Comparison of ENCODE assay signal across 2 worm cellular contexts in the genomic region with DNA sequence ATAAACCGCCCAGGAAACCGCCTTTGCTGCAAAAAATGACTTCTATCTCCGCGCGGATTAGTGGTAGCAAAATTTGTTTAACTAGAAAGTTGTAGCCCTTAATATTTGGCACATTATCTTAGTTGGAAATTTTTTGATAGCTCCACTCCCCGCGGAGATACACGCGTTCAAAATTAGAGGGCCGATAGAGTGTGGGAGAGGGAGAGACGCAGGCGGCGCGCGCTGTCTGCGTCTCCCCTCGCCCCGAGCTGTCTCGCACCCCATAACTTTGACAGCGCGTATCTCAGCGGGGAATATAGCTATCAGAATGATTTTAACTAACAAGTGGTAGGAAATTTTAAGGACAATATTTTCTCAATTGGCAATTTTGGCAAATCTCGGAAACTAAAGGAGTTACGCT.
TF ChIP-seq lines count a peak whose summit lies in the region.

No protein-coding gene starts in this region.

TF ChIP-seq in whole organism, L4 larva, 104 proteins besides CTCF, POLR2A, EP300 and RAD21:
- TF ChIP-seq aha-1 (tag; lab: Kevin White, UChicago), result peak; percentile 83
- TF ChIP-seq ztf-11 (tag; optimal IDR thresholded peaks at IDR 0.05; lab: Kevin White, UChicago), result no peak
- TF ChIP-seq T20F7.1 (GFP tag; optimal IDR thresholded peaks at IDR 0.05; lab: Kevin White, UChicago), result no peak
- TF ChIP-seq set-16 (GFP tag; IDR thresholded peaks at IDR 0.05; lab: Robert Waterston, UW), result peak; percentile 21; the same call in 1 of the 2 replicates
- TF ChIP-seq saeg-2 (GFP tag; IDR thresholded peaks at IDR 0.05; lab: Robert Waterston, UW), result no peak
- TF ChIP-seq sdz-12 (GFP tag; optimal IDR thresholded peaks at IDR 0.05; lab: Kevin White, UChicago), result no peak
- no peak for TF ChIP-seq ZK337.2 (GFP tag; IDR thresholded peaks at IDR 0.05; lab: Robert Waterston, UW)
- TF ChIP-seq F10B5.3 (tag; optimal IDR thresholded peaks at IDR 0.05; lab: Kevin White, UChicago), result no peak
- no peak for TF ChIP-seq F37D6.2 (tag; optimal IDR thresholded peaks at IDR 0.05; lab: Kevin White, UChicago)
TF ChIP-seq in whole organism, L4 larva: peak in this region for 2.

TF ChIP-seq in whole organism, young adult, 124 proteins besides CTCF, POLR2A, EP300 and RAD21:
- TF ChIP-seq cebp-1 (GFP tag; IDR thresholded peaks at IDR 0.05; lab: Robert Waterston, UW) (no peak), cebp-1 (tag; optimal IDR thresholded peaks at IDR 0.05; lab: Kevin White, UChicago) (no peak), hmg-1.2 (GFP tag; IDR thresholded peaks at IDR 0.05; lab: Robert Waterston, UW) (peak; percentile 85), nhr-179 (tag; optimal IDR thresholded peaks at IDR 0.05; lab: Kevin White, UChicago) (no peak), attf-6 (GFP tag; IDR thresholded peaks at IDR 0.05; lab: Robert Waterston, UW) (no peak), zfh-2 (GFP tag; conservative IDR thresholded peaks at IDR 0.05; lab: Robert Waterston, UW) (peak; percentile 56), unc-62 (GFP tag; optimal IDR thresholded peaks at IDR 0.05; lab: Kevin White, UChicago) (no peak)
